Worm (Caenorhabditis elegans): ENCODE data around the gene sahd-1.

DNA sequence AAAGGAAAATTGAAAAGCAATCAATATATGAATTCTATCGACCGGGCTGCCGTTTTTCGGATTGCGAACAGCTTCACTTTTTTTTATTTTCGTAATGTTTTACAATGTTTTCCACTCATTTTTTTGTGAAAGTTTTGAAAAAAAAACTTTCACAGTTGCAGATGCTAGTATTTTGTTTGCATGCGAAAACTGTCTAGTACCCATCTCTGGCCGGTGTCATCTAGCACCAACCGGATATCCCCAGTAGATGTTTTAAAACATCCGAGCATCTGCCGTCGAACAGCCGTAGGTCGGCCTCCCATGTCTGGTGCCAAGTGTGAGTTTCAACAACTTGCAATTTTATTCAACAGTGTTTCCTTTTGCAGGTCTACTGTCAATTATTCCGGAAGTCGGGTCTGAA, 6.7 kb upstream of the sahd-1 start, which contains the start of gene ZK177.12:
- TF ChIP-seq snpc-4 (tag; optimal IDR thresholded peaks at IDR 0.05) (no peak), ceh-82 (tag; optimal IDR thresholded peaks at IDR 0.05) (no peak), ama-1 (optimal IDR thresholded peaks at IDR 0.05) (no peak), hmg-11 (tag; optimal IDR thresholded peaks at IDR 0.05) (no peak), jun-1 (tag; optimal IDR thresholded peaks at IDR 0.05) (no peak), pha-4 (tag; optimal IDR thresholded peaks at IDR 0.05) (no peak), fkh-10 (GFP tag; optimal IDR thresholded peaks at IDR 0.05) (no peak), egl-27 (tag; optimal IDR thresholded peaks at IDR 0.05) (no peak), nhr-28 (tag; optimal IDR thresholded peaks at IDR 0.05) (no peak), nhr-77 (tag; optimal IDR thresholded peaks at IDR 0.05) (no peak), skn-1 (tag; optimal IDR thresholded peaks at IDR 0.05) (no peak)

Data from whole organism, L3 larva.